Worm (Caenorhabditis elegans) whole organism, midembryonic: ENCODE measurements around the gene hcp-3.

Source experiments
- T22C8.4 ChIP-seq: fragments of 200-800 bp; sonication (Bioruptor generic); IDR thresholded peaks from 2 replicates; pipeline ENCODE4 v1.3.6; 2022; ENCODE audit warnings: missing genetic modification characterization, missing compliant biosample characterization
- cog-1 ChIP-seq: sonication (generic microtip); optimal IDR thresholded peaks from 2 replicates; lab custom pipeline; 2016; ENCODE audit warnings: missing genetic modification characterization, missing compliant biosample characterization
- flt-1 ChIP-seq: fragments of 200-800 bp; sonication (Bioruptor generic); IDR thresholded peaks from 2 replicates; pipeline ENCODE4 v1.3.6; 2022; ENCODE audit warnings: missing genetic modification characterization, missing compliant biosample characterization
- klf-2 ChIP-seq: fragments of 200-800 bp; sonication (Bioruptor generic); conservative IDR thresholded peaks from 2 replicates; pipeline ENCODE4 v1.3.6; 2022; ENCODE audit warnings: missing genetic modification reagents, missing genetic modification characterization, missing compliant biosample characterization
- med-1 ChIP-seq: sonication (generic microtip); optimal IDR thresholded peaks from 2 replicates; lab custom pipeline; 2017; ENCODE audit warnings: missing genetic modification characterization, mild to moderate bottlenecking, missing compliant biosample characterization, antibody characterized with exemption, missing genetic modification reagents; ENCODE audit not compliant: insufficient read depth
- ref-1 ChIP-seq: fragments of 200-800 bp; sonication (Bioruptor generic); conservative IDR thresholded peaks from 2 replicates; pipeline ENCODE4 v1.3.6; 2022; ENCODE audit warnings: missing genetic modification reagents, missing genetic modification characterization, missing compliant biosample characterization
- tab-1 ChIP-seq: fragments of 200-800 bp; sonication (Bioruptor generic); IDR thresholded peaks from 2 replicates; pipeline ENCODE4 v1.3.6; 2022; ENCODE audit warnings: missing genetic modification characterization, missing compliant biosample characterization
- ztf-23 ChIP-seq: fragments of 200-800 bp; sonication (Bioruptor generic); IDR thresholded peaks from 2 replicates; pipeline ENCODE4 v1.3.6; 2022; ENCODE audit warnings: missing genetic modification reagents, missing genetic modification characterization, missing compliant biosample characterization
- ztf-29 ChIP-seq: fragments of 200-800 bp; sonication (Bioruptor generic); IDR thresholded peaks from 2 replicates; pipeline ENCODE4 v1.3.6; 2022; ENCODE audit warnings: missing genetic modification reagents, missing genetic modification characterization, missing compliant biosample characterization

ce11 chrIII:9608650-9609049 lies 7.6 kb downstream of the hcp-3 start, which contains the start of gene clec-161:
- TF ChIP-seq ref-1 (GFP tag; lab: Robert Waterston, UW) (no peak), flt-1 (GFP tag; lab: Robert Waterston, UW) (no peak), cog-1 (tag; lab: Kevin White, UChicago) (no peak), ztf-23 (GFP tag; lab: Robert Waterston, UW) (no peak), T22C8.4 (GFP tag; lab: Robert Waterston, UW) (no peak), ztf-29 (GFP tag; lab: Robert Waterston, UW) (no peak), tab-1 (GFP tag; lab: Robert Waterston, UW) (no peak), klf-2 (GFP tag; lab: Robert Waterston, UW) (no peak), med-1 (GFP tag; lab: Kevin White, UChicago) (no peak)
